Worm (Caenorhabditis elegans) whole organism, L1 larva: ENCODE measurements around the gene nas-38.

Experiments used
- hpl-2 ChIP-seq: fragments of 150-350 bp; optimal IDR thresholded peaks from 2 replicates; lab custom pipeline; 2014; ENCODE audit warnings: missing biosample characterization, missing genetic modification reagents, missing genetic modification characterization
- mdl-1 ChIP-seq, 2 experiments: fragments of 150-350 bp; optimal IDR thresholded peaks; 2 replicates each; lab custom pipeline; 2014 to 2017; ENCODE audit warnings: missing biosample characterization in 2 of 2, missing genetic modification characterization in 2 of 2, inconsistent platforms in 1 of 2
- nhr-19 ChIP-seq: fragments of 200-800 bp; sonication (Bioruptor generic); conservative IDR thresholded peaks from 2 replicates; pipeline ENCODE4 v1.3.6; 2022; ENCODE audit warnings: missing genetic modification characterization, missing compliant biosample characterization
- nhr-47 ChIP-seq: sonication (generic microtip); optimal IDR thresholded peaks from 2 replicates; lab custom pipeline; 2016; ENCODE audit warnings: mild to moderate bottlenecking, missing genetic modification characterization, moderate library complexity, missing compliant biosample characterization
- nhr-84 ChIP-seq: sonication (generic microtip); optimal IDR thresholded peaks from 2 replicates; lab custom pipeline; 2017; ENCODE audit warnings: missing biosample characterization, missing genetic modification characterization
- sox-4 ChIP-seq: sonication (generic microtip); optimal IDR thresholded peaks from 2 replicates; lab custom pipeline; 2016; ENCODE audit warnings: missing genetic modification characterization, missing compliant biosample characterization
- unc-62 ChIP-seq: fragments of 150-350 bp; optimal IDR thresholded peaks from 2 replicates; lab custom pipeline; 2014; ENCODE audit warnings: missing biosample characterization, missing genetic modification reagents, missing genetic modification characterization
- zag-1 ChIP-seq: fragments of 150-350 bp; optimal IDR thresholded peaks from 2 replicates; lab custom pipeline; 2014; ENCODE audit warnings: missing biosample characterization, missing genetic modification characterization
- ztf-11 ChIP-seq, 2 experiments: sonication (generic microtip); optimal IDR thresholded peaks; 2 replicates each; lab custom pipeline; 2016 to 2017; ENCODE audit warnings: missing genetic modification characterization in 2 of 2, missing biosample characterization in 1 of 2, missing compliant biosample characterization in 1 of 2
- ztf-4 ChIP-seq: fragments of 150-350 bp; optimal IDR thresholded peaks from 2 replicates; lab custom pipeline; 2014; ENCODE audit warnings: missing biosample characterization, missing genetic modification characterization

ce11 chrX:535728-536127 lies 22.2 kb upstream of the nas-38 start, which contains the start of gene F28C10.3:
- TF ChIP-seq nhr-19 (GFP tag; lab: Robert Waterston, UW): peak; percentile 73
- no peak for TF ChIP-seq ztf-11 (tag; optimal IDR thresholded peaks at IDR 0.05; lab: Kevin White, UChicago)
- TF ChIP-seq mdl-1 (tag; optimal IDR thresholded peaks at IDR 0.05; lab: Kevin White, UChicago): peak in 1 of 2 experiments; percentile 75
- TF ChIP-seq zag-1 (tag; lab: Kevin White, UChicago): peak; percentile 4
- TF ChIP-seq sox-4 (tag; lab: Kevin White, UChicago): peak; percentile 51
- TF ChIP-seq nhr-47: peak; percentile 89
- TF ChIP-seq hpl-2 (GFP tag; lab: Kevin White, UChicago): peak; percentile 48
- TF ChIP-seq unc-62 (GFP tag; lab: Kevin White, UChicago): no peak
- peak; percentile 2 for TF ChIP-seq ztf-4 (tag; lab: Kevin White, UChicago)
- TF ChIP-seq nhr-84: no peak
